Worm (Caenorhabditis elegans) whole organism, L1 larva: Measurements from ENCODE around the gene C03C10.2.
A peak's percentile ranks its signal among the peaks of the same experiment; 100 is the strongest.

Experiments used
- C16A3.4 ChIP-seq: fragments of 150-350 bp; optimal IDR thresholded peaks from 2 replicates; lab custom pipeline; 2014; ENCODE audit warnings: missing biosample characterization, missing genetic modification characterization
- F16B12.6 ChIP-seq: fragments of 150-350 bp; optimal IDR thresholded peaks from 2 replicates; lab custom pipeline; 2014; ENCODE audit warnings: missing biosample characterization, missing genetic modification characterization
- Y116A8C.19 ChIP-seq: sonication (generic microtip); optimal IDR thresholded peaks from 2 replicates; lab custom pipeline; 2016; ENCODE audit warnings: missing compliant biosample characterization, missing genetic modification characterization, borderline replicate concordance
- alr-1 ChIP-seq: fragments of 200-800 bp; sonication (Bioruptor generic); optimal IDR thresholded peaks from 2 replicates; lab custom pipeline; 2018; ENCODE audit warnings: borderline replicate concordance, mild to moderate bottlenecking, missing genetic modification characterization, missing compliant biosample characterization
- blmp-1 ChIP-seq: fragments of 150-350 bp; optimal IDR thresholded peaks from 2 replicates; lab custom pipeline; 2014; ENCODE audit warnings: missing biosample characterization, missing genetic modification characterization
- ceh-63 ChIP-seq: fragments of 200-800 bp; sonication (Bioruptor generic); optimal IDR thresholded peaks from 2 replicates; lab custom pipeline; 2018; ENCODE audit warnings: mild to moderate bottlenecking, missing genetic modification characterization, missing compliant biosample characterization
- ceh-82 ChIP-seq, 3 experiments: fragments of 150-350 bp in 1 of 3; sonication (generic microtip) in 2 of 3; optimal IDR thresholded peaks; 2 replicates each; lab custom pipeline; 2014 to 2017; ENCODE audit warnings: missing biosample characterization in 3 of 3, missing genetic modification characterization in 3 of 3
- ces-1 ChIP-seq: fragments of 150-350 bp; optimal IDR thresholded peaks from 2 replicates; lab custom pipeline; 2014; ENCODE audit warnings: missing biosample characterization, missing genetic modification reagents, missing genetic modification characterization
- dpl-1 ChIP-seq, 3 experiments: fragments of 150-350 bp in 2 of 3; sonication (generic microtip) in 1 of 3; optimal IDR thresholded peaks; 2 replicates each; lab custom pipeline; 2014 to 2017; ENCODE audit warnings: missing biosample characterization in 3 of 3, missing genetic modification characterization in 3 of 3, missing genetic modification reagents in 3 of 3
- dsc-1 ChIP-seq: sonication (generic microtip); optimal IDR thresholded peaks from 2 replicates; lab custom pipeline; 2016; ENCODE audit warnings: mild to moderate bottlenecking, missing genetic modification characterization, missing compliant biosample characterization
- efl-1 ChIP-seq, 4 experiments: fragments of 150-350 bp; optimal IDR thresholded peaks in 3 of 4; peaks in 1 of 4; 1 replicate in 1 of 4; 2 replicates in 3 of 4; lab custom pipeline; 2014; ENCODE audit warnings: missing biosample characterization in 2 of 4, missing genetic modification characterization in 2 of 4, missing genetic modification reagents in 2 of 4
- efl-3 ChIP-seq: fragments of 200-800 bp; sonication (Bioruptor generic); optimal IDR thresholded peaks from 2 replicates; lab custom pipeline; 2018; ENCODE audit warnings: mild to moderate bottlenecking, missing genetic modification characterization, missing compliant biosample characterization
- egl-27 ChIP-seq, 2 experiments: fragments of 150-350 bp in 1 of 2; sonication (generic microtip); optimal IDR thresholded peaks; 3 replicates each; lab custom pipeline; 2017 to 2018; ENCODE audit warnings: missing biosample characterization in 2 of 2, missing genetic modification characterization in 2 of 2, missing genetic modification reagents in 2 of 2
- elt-2 ChIP-seq: sonication (generic microtip); optimal IDR thresholded peaks from 2 replicates; lab custom pipeline; 2016; ENCODE audit warnings: missing genetic modification characterization, mild to moderate bottlenecking, inconsistent platforms, missing compliant biosample characterization, missing genetic modification reagents
- elt-3 ChIP-seq, 6 experiments: fragments of 150-350 bp in 1 of 6; sonication (generic microtip); optimal IDR thresholded peaks; 2 replicates each; lab custom pipeline; 2017 to 2018; ENCODE audit warnings: missing biosample characterization in 6 of 6, missing genetic modification characterization in 6 of 6, inconsistent platforms in 1 of 6
- fkh-8 ChIP-seq: sonication (generic microtip); optimal IDR thresholded peaks from 2 replicates; lab custom pipeline; 2016; ENCODE audit warnings: mild to moderate bottlenecking, missing genetic modification characterization, missing compliant biosample characterization
- fos-1 ChIP-seq: fragments of 150-350 bp; optimal IDR thresholded peaks from 2 replicates; lab custom pipeline; 2014; ENCODE audit warnings: missing biosample characterization, missing genetic modification characterization
- grh-1 ChIP-seq: fragments of 200-800 bp; sonication (Bioruptor generic); IDR thresholded peaks from 2 replicates; pipeline ENCODE4 v1.3.6; 2022; ENCODE audit warnings: missing genetic modification reagents, missing genetic modification characterization, missing compliant biosample characterization
- hlh-17 ChIP-seq: fragments of 200-800 bp; sonication (Bioruptor generic); optimal IDR thresholded peaks from 2 replicates; lab custom pipeline; 2018; ENCODE audit warnings: missing genetic modification characterization, mild to moderate bottlenecking, missing compliant biosample characterization, moderate library complexity, borderline replicate concordance
- hlh-4 ChIP-seq: sonication (generic microtip); optimal IDR thresholded peaks from 2 replicates; lab custom pipeline; 2016; ENCODE audit warnings: mild to moderate bottlenecking, missing genetic modification characterization, missing compliant biosample characterization
- jun-1 ChIP-seq: fragments of 150-350 bp; optimal IDR thresholded peaks from 2 replicates; lab custom pipeline; 2014; ENCODE audit warnings: missing biosample characterization, missing genetic modification reagents, missing genetic modification characterization
- lin-14 ChIP-seq: fragments of 200-800 bp; sonication (Bioruptor generic); optimal IDR thresholded peaks from 2 replicates; lab custom pipeline; 2018; ENCODE audit warnings: mild to moderate bottlenecking, missing genetic modification characterization, moderate library complexity, missing compliant biosample characterization
- lin-35 ChIP-seq, 2 experiments: fragments of 150-350 bp; optimal IDR thresholded peaks; 2 replicates each; lab custom pipeline; 2014; ENCODE audit warnings: missing biosample characterization in 2 of 2, missing genetic modification characterization in 2 of 2, missing genetic modification reagents in 2 of 2
- lsy-2 ChIP-seq, 2 experiments: fragments of 150-350 bp; optimal IDR thresholded peaks; 2 replicates each; lab custom pipeline; 2014; ENCODE audit warnings: missing biosample characterization in 2 of 2, missing genetic modification characterization in 2 of 2
- mep-1 ChIP-seq: fragments of 150-350 bp; optimal IDR thresholded peaks from 2 replicates; lab custom pipeline; 2014; ENCODE audit warnings: missing biosample characterization, missing genetic modification characterization
- nhr-19 ChIP-seq: fragments of 200-800 bp; sonication (Bioruptor generic); conservative IDR thresholded peaks from 2 replicates; pipeline ENCODE4 v1.3.6; 2022; ENCODE audit warnings: missing genetic modification characterization, missing compliant biosample characterization
- nhr-20 ChIP-seq: sonication (generic microtip); optimal IDR thresholded peaks from 2 replicates; lab custom pipeline; 2016; ENCODE audit warnings: mild to moderate bottlenecking, missing genetic modification characterization, missing compliant biosample characterization
- nhr-47 ChIP-seq: sonication (generic microtip); optimal IDR thresholded peaks from 2 replicates; lab custom pipeline; 2016; ENCODE audit warnings: mild to moderate bottlenecking, missing genetic modification characterization, moderate library complexity, missing compliant biosample characterization
- nhr-71 ChIP-seq: sonication (generic microtip); optimal IDR thresholded peaks from 2 replicates; lab custom pipeline; 2016; ENCODE audit warnings: mild to moderate bottlenecking, missing genetic modification characterization, moderate library complexity, missing compliant biosample characterization
- pax-3 ChIP-seq: fragments of 200-800 bp; sonication (Bioruptor generic); optimal IDR thresholded peaks from 2 replicates; lab custom pipeline; 2018; ENCODE audit warnings: mild to moderate bottlenecking, missing genetic modification characterization, moderate library complexity, missing compliant biosample characterization
- rnt-1 ChIP-seq: sonication (generic microtip); optimal IDR thresholded peaks from 2 replicates; lab custom pipeline; 2016; ENCODE audit warnings: mild to moderate bottlenecking, missing genetic modification characterization, moderate library complexity, missing compliant biosample characterization
- snu-23 ChIP-seq: sonication (generic microtip); optimal IDR thresholded peaks from 2 replicates; lab custom pipeline; 2016; ENCODE audit warnings: missing genetic modification characterization, missing compliant biosample characterization
- sup-37 ChIP-seq: fragments of 200-800 bp; sonication (Bioruptor generic); optimal IDR thresholded peaks from 2 replicates; lab custom pipeline; 2018; ENCODE audit warnings: mild to moderate bottlenecking, missing genetic modification characterization, missing compliant biosample characterization
- swsn-7 ChIP-seq: sonication (generic microtip); optimal IDR thresholded peaks from 2 replicates; lab custom pipeline; 2016; ENCODE audit warnings: missing genetic modification characterization, missing compliant biosample characterization
- tbx-2 ChIP-seq: sonication (generic microtip); optimal IDR thresholded peaks from 2 replicates; lab custom pipeline; 2016; ENCODE audit warnings: missing genetic modification characterization, missing compliant biosample characterization
- unc-86 ChIP-seq: sonication (generic microtip); optimal IDR thresholded peaks from 2 replicates; lab custom pipeline; 2016; ENCODE audit warnings: missing genetic modification characterization, missing compliant biosample characterization
- unc-98 ChIP-seq: fragments of 200-800 bp; sonication (Bioruptor generic); IDR thresholded peaks from 2 replicates; pipeline ENCODE4 v1.3.6; 2022; ENCODE audit warnings: missing genetic modification characterization, missing compliant biosample characterization
- zag-1 ChIP-seq: fragments of 150-350 bp; optimal IDR thresholded peaks from 2 replicates; lab custom pipeline; 2014; ENCODE audit warnings: missing biosample characterization, missing genetic modification characterization
- ztf-11 ChIP-seq, 2 experiments: sonication (generic microtip); optimal IDR thresholded peaks; 2 replicates each; lab custom pipeline; 2016 to 2017; ENCODE audit warnings: missing genetic modification characterization in 2 of 2, missing biosample characterization in 1 of 2, missing compliant biosample characterization in 1 of 2

C03C10.2 gene

ce11 chrIII:4087565-4087964 is 3.3 kb upstream of the C03C10.2 start (continued):
- TF ChIP-seq efl-1 (optimal IDR thresholded peaks at IDR 0.05; lab: Kevin White, UChicago) (peak; percentile 67 to 89), efl-1 (GFP tag; optimal IDR thresholded peaks at IDR 0.05 in 1 of 2; lab: Kevin White, UChicago) (peak; percentile 91 to 99), ceh-63 (no peak), elt-3 (tag; optimal IDR thresholded peaks at IDR 0.05; lab: Kevin White, UChicago) (peak in 2 of 6 experiments; percentile 11 to 64), pax-3 (tag; lab: Kevin White, UChicago) (peak; percentile 44), nhr-20 (tag; lab: Kevin White, UChicago) (peak; percentile 60), ces-1 (no peak), blmp-1 (tag; lab: Kevin White, UChicago) (peak; percentile 75)

- no peak for TF ChIP-seq sup-37 (GFP tag; lab: Kevin White, UChicago)
- TF ChIP-seq lsy-2 (tag; optimal IDR thresholded peaks at IDR 0.05; lab: Kevin White, UChicago): peak; percentile 7 to 59
- TF ChIP-seq grh-1 (GFP tag; lab: Robert Waterston, UW): no peak
- peak; percentile 69 for TF ChIP-seq lin-14 (GFP tag; lab: Kevin White, UChicago)
- TF ChIP-seq alr-1: no peak
- TF ChIP-seq ceh-82 (tag; optimal IDR thresholded peaks at IDR 0.05; lab: Kevin White, UChicago): peak in 1 of 3 experiments; percentile 26
- TF ChIP-seq lin-35 (GFP tag; optimal IDR thresholded peaks at IDR 0.05; lab: Kevin White, UChicago): peak in 1 of 2 experiments; percentile 46
- TF ChIP-seq swsn-7: peak; percentile 10
- no peak for TF ChIP-seq tbx-2
- peak; percentile 50 for TF ChIP-seq elt-2 (tag; lab: Kevin White, UChicago)
- peak; percentile 1 for TF ChIP-seq snu-23 (GFP tag; lab: Kevin White, UChicago)
- TF ChIP-seq dsc-1 (tag; lab: Kevin White, UChicago): peak; percentile 56
- peak in 1 of 3 experiments; percentile 39 for TF ChIP-seq dpl-1 (GFP tag; optimal IDR thresholded peaks at IDR 0.05; lab: Kevin White, UChicago)
- TF ChIP-seq egl-27 (tag; optimal IDR thresholded peaks at IDR 0.05; lab: Kevin White, UChicago): no peak
- TF ChIP-seq efl-1 (optimal IDR thresholded peaks at IDR 0.05; lab: Kevin White, UChicago): peak; percentile 15 to 26
- TF ChIP-seq efl-1 (GFP tag; optimal IDR thresholded peaks at IDR 0.05 in 1 of 2; lab: Kevin White, UChicago): peak in 1 of 2 experiments; percentile 33
- TF ChIP-seq nhr-47 (tag; lab: Kevin White, UChicago): peak; percentile 27
- peak; percentile 37 for TF ChIP-seq nhr-71
Measured at ce11 chrIII:4088338-4088918, 2.4 kb upstream of the C03C10.2 start.

- TF ChIP-seq swsn-7: no peak
- TF ChIP-seq ceh-82 (tag; optimal IDR thresholded peaks at IDR 0.05; lab: Kevin White, UChicago): no peak
- no peak for TF ChIP-seq efl-3 (GFP tag; lab: Kevin White, UChicago)
- no peak for TF ChIP-seq jun-1 (tag; lab: Kevin White, UChicago)
- TF ChIP-seq blmp-1 (tag; lab: Kevin White, UChicago): no peak
- TF ChIP-seq unc-98: no peak
Measured at ce11 chrIII:4092020-4092419, 1.1 kb downstream of the C03C10.2 start, which contains the start of gene C03C10.5. C03C10.5 (minus strand) TSS chrIII:4092120.

- TF ChIP-seq swsn-7 (no peak), fos-1 (tag; lab: Kevin White, UChicago) (no peak), zag-1 (no peak), ztf-11 (tag; optimal IDR thresholded peaks at IDR 0.05; lab: Kevin White, UChicago) (peak in 1 of 2 experiments; percentile 3), grh-1 (GFP tag; lab: Robert Waterston, UW) (0 out of 2 replicates have a peak, but pooled peaks have one; percentile 17)
- TF ChIP-seq, all 84 proteins: peak for 2
Measured at ce11 chrIII:4092962-4093361, 2.1 kb downstream of the C03C10.2 start.

- TF ChIP-seq swsn-7: no peak
- TF ChIP-seq lin-35 (GFP tag; optimal IDR thresholded peaks at IDR 0.05; lab: Kevin White, UChicago): peak in 1 of 2 experiments; percentile 17
- TF ChIP-seq elt-3 (tag; optimal IDR thresholded peaks at IDR 0.05; lab: Kevin White, UChicago): no peak
- no peak for TF ChIP-seq ztf-11 (tag; optimal IDR thresholded peaks at IDR 0.05; lab: Kevin White, UChicago)
- TF ChIP-seq C16A3.4 (tag; lab: Kevin White, UChicago): no peak
- peak; percentile 4 for TF ChIP-seq lin-14 (GFP tag; lab: Kevin White, UChicago)
- TF ChIP-seq Y116A8C.19 (tag; lab: Kevin White, UChicago): no peak
- TF ChIP-seq mep-1 (tag; lab: Kevin White, UChicago): peak; percentile 42
- TF ChIP-seq unc-86: no peak
- TF ChIP-seq rnt-1 (tag; lab: Kevin White, UChicago): peak; percentile 27
- TF ChIP-seq dpl-1 (GFP tag; optimal IDR thresholded peaks at IDR 0.05; lab: Kevin White, UChicago): peak in 1 of 3 experiments; percentile 9
- TF ChIP-seq hlh-17 (GFP tag; lab: Kevin White, UChicago): no peak
- TF ChIP-seq F16B12.6 (tag; lab: Kevin White, UChicago): peak; percentile 78
- TF ChIP-seq efl-1 (optimal IDR thresholded peaks at IDR 0.05; lab: Kevin White, UChicago): peak in 1 of 2 experiments; percentile 21
- peak; percentile 45 to 54 for TF ChIP-seq efl-1 (GFP tag; optimal IDR thresholded peaks at IDR 0.05 in 1 of 2; lab: Kevin White, UChicago)
- TF ChIP-seq fkh-8: no peak
- no peak for TF ChIP-seq unc-98
- TF ChIP-seq nhr-19 (GFP tag; lab: Robert Waterston, UW): no peak
- no peak for TF ChIP-seq hlh-4
- TF ChIP-seq dsc-1 (tag; lab: Kevin White, UChicago): no peak
- TF ChIP-seq lsy-2 (tag; optimal IDR thresholded peaks at IDR 0.05; lab: Kevin White, UChicago): peak in 1 of 2 experiments; percentile 37
- TF ChIP-seq egl-27 (tag; optimal IDR thresholded peaks at IDR 0.05; lab: Kevin White, UChicago): no peak
Measured at ce11 chrIII:4094681-4095080, 3.8 kb downstream of the C03C10.2 start, which contains the start of gene rnr-2. rnr-2 (minus strand) TSS chrIII:4094921.
